Worm (Caenorhabditis elegans) whole organism, midembryonic: ENCODE data around the gene H04D03.7.

ENCODE experiments used
- T22C8.4 ChIP-seq: fragments of 200-800 bp; sonication (Bioruptor generic); IDR thresholded peaks from 2 replicates; pipeline ENCODE4 v1.3.6; 2022; ENCODE audit warnings: missing genetic modification characterization, missing compliant biosample characterization
- cog-1 ChIP-seq: sonication (generic microtip); optimal IDR thresholded peaks from 2 replicates; lab custom pipeline; 2016; ENCODE audit warnings: missing genetic modification characterization, missing compliant biosample characterization
- flt-1 ChIP-seq: fragments of 200-800 bp; sonication (Bioruptor generic); IDR thresholded peaks from 2 replicates; pipeline ENCODE4 v1.3.6; 2022; ENCODE audit warnings: missing genetic modification characterization, missing compliant biosample characterization
- klf-2 ChIP-seq: fragments of 200-800 bp; sonication (Bioruptor generic); conservative IDR thresholded peaks from 2 replicates; pipeline ENCODE4 v1.3.6; 2022; ENCODE audit warnings: missing genetic modification reagents, missing genetic modification characterization, missing compliant biosample characterization
- med-1 ChIP-seq: sonication (generic microtip); optimal IDR thresholded peaks from 2 replicates; lab custom pipeline; 2017; ENCODE audit warnings: missing genetic modification characterization, mild to moderate bottlenecking, missing compliant biosample characterization, antibody characterized with exemption, missing genetic modification reagents; ENCODE audit not compliant: insufficient read depth
- ref-1 ChIP-seq: fragments of 200-800 bp; sonication (Bioruptor generic); conservative IDR thresholded peaks from 2 replicates; pipeline ENCODE4 v1.3.6; 2022; ENCODE audit warnings: missing genetic modification reagents, missing genetic modification characterization, missing compliant biosample characterization
- tab-1 ChIP-seq: fragments of 200-800 bp; sonication (Bioruptor generic); IDR thresholded peaks from 2 replicates; pipeline ENCODE4 v1.3.6; 2022; ENCODE audit warnings: missing genetic modification characterization, missing compliant biosample characterization
- ztf-23 ChIP-seq: fragments of 200-800 bp; sonication (Bioruptor generic); IDR thresholded peaks from 2 replicates; pipeline ENCODE4 v1.3.6; 2022; ENCODE audit warnings: missing genetic modification reagents, missing genetic modification characterization, missing compliant biosample characterization
- ztf-29 ChIP-seq: fragments of 200-800 bp; sonication (Bioruptor generic); IDR thresholded peaks from 2 replicates; pipeline ENCODE4 v1.3.6; 2022; ENCODE audit warnings: missing genetic modification reagents, missing genetic modification characterization, missing compliant biosample characterization

H04D03.7 gene

ce11 chrIII:10435938-10436842 lies 10.4 kb downstream of the H04D03.7 start, which contains the start of the genes smrd-1 and enu-3.1:
smrd-1 (minus strand) TSS chrIII:10435988.
enu-3.1 (plus strand) TSS chrIII:10436276.
- TF ChIP-seq ztf-23 (GFP tag; lab: Robert Waterston, UW) (peak; percentile 84), ztf-29 (GFP tag; lab: Robert Waterston, UW) (peak; percentile 34; the same call in 1 of the 2 replicates), klf-2 (GFP tag; lab: Robert Waterston, UW) (0 out of 2 replicates have a peak, but pooled peaks have one; percentile 33), flt-1 (GFP tag; lab: Robert Waterston, UW) (peak; percentile 72)

DNA sequence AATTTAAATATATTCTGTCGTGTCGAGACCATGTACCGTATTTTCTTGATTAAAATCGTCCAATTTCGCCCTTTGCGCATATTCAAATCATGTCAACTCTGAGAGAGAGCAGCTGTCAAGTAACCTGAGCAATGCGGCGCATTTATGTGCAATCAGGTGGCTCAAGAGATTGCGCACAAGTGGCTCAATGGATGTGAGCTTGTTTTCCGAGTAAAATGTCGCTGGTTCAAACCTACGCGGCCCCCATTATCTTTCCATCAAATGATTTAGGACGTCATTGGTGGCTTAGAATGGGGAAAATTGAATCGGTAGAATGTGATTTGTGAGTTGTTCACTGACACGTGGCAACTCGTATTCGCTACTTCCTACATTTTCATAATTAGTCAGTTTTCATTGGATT lies 14.5 kb downstream of the H04D03.7 start:
- TF ChIP-seq ztf-23 (GFP tag; lab: Robert Waterston, UW) (peak; percentile 71; the same call in 1 of the 2 replicates), cog-1 (tag; lab: Kevin White, UChicago) (peak; percentile 52), ztf-29 (GFP tag; lab: Robert Waterston, UW) (no peak), flt-1 (GFP tag; lab: Robert Waterston, UW) (peak; percentile 83), tab-1 (GFP tag; lab: Robert Waterston, UW) (peak; percentile 79), T22C8.4 (peak; percentile 51; the same call in 1 of the 2 replicates), klf-2 (GFP tag; lab: Robert Waterston, UW) (no peak; the same call in 1 of the 2 replicates), ref-1 (peak; percentile 59; the same call in 1 of the 2 replicates)

- no peak for TF ChIP-seq ztf-23 (GFP tag; lab: Robert Waterston, UW)
- TF ChIP-seq T22C8.4 = no peak
- no peak for TF ChIP-seq med-1 (GFP tag; lab: Kevin White, UChicago)
- no peak for TF ChIP-seq ref-1
- no peak for TF ChIP-seq cog-1 (tag; lab: Kevin White, UChicago)
- TF ChIP-seq ztf-29 (GFP tag; lab: Robert Waterston, UW) = no peak
- TF ChIP-seq klf-2 (GFP tag; lab: Robert Waterston, UW) = no peak
- no peak for TF ChIP-seq tab-1 (GFP tag; lab: Robert Waterston, UW)
- TF ChIP-seq flt-1 (GFP tag; lab: Robert Waterston, UW) = no peak
Observed at ce11 chrIII:10427882-10428281, 18.7 kb downstream of the H04D03.7 start, which contains the start of gene prp-3. prp-3 (minus strand) TSS chrIII:10427982.

DNA sequence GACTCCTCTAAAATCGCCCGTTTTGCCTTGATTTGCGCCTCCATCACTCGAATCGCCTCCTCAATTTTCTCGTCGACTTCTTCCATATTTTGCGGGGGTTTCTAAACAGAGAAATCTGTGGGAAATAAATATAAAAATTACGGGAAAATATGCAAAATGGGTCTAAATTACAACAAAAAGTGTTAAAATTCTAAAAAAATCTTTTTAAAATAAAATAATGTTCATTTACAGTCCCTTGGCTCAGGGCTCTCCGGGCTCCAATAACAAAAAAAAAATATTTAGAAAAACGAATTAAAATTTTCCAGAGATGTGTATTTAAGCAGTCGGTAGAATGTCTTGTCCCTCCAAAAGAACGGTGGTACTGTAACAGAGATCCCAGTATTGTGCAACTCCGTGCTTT lies 22.7 kb downstream of the H04D03.7 start, which contains the start of gene M03C11.6:
M03C11.6 (minus strand) TSS at position 101 of the 400 bp plus-strand sequence.
- TF ChIP-seq ztf-29 (GFP tag; lab: Robert Waterston, UW) (no peak), med-1 (GFP tag; lab: Kevin White, UChicago) (no peak), klf-2 (GFP tag; lab: Robert Waterston, UW) (no peak), ref-1 (no peak), ztf-23 (GFP tag; lab: Robert Waterston, UW) (no peak), cog-1 (tag; lab: Kevin White, UChicago) (no peak), T22C8.4 (no peak), flt-1 (GFP tag; lab: Robert Waterston, UW) (no peak)

- TF ChIP-seq ref-1 (0 out of 2 replicates have a peak, but pooled peaks have one; percentile 22), klf-2 (GFP tag; lab: Robert Waterston, UW) (no peak), flt-1 (GFP tag; lab: Robert Waterston, UW) (no peak)
Observed at ce11 chrIII:10421680-10422079, 24.9 kb downstream of the H04D03.7 start.

ce11 chrIII:10415822-10416221 lies 30.8 kb downstream of the H04D03.7 start, which contains the start of gene ymel-1:
ymel-1 (plus strand) TSS chrIII:10416139.
- TF ChIP-seq tab-1 (GFP tag; lab: Robert Waterston, UW) (no peak), ztf-23 (GFP tag; lab: Robert Waterston, UW) (no peak), ref-1 (no peak), cog-1 (tag; lab: Kevin White, UChicago) (no peak), med-1 (GFP tag; lab: Kevin White, UChicago) (no peak), klf-2 (GFP tag; lab: Robert Waterston, UW) (no peak), flt-1 (GFP tag; lab: Robert Waterston, UW) (no peak), T22C8.4 (no peak), ztf-29 (GFP tag; lab: Robert Waterston, UW) (no peak)

ce11 chrIII:10407198-10407663 lies 39.4 kb downstream of the H04D03.7 start, which contains the start of gene hat-1:
hat-1 (minus strand) TSS chrIII:10407248.
- TF ChIP-seq cog-1 (tag; lab: Kevin White, UChicago) (no peak), T22C8.4 (0 out of 2 replicates have a peak, but pooled peaks have one; percentile 18), ztf-23 (GFP tag; lab: Robert Waterston, UW) (0 out of 2 replicates have a peak, but pooled peaks have one; percentile 41), flt-1 (GFP tag; lab: Robert Waterston, UW) (peak; percentile 64; the same call in 1 of the 2 replicates), klf-2 (GFP tag; lab: Robert Waterston, UW) (no peak), tab-1 (GFP tag; lab: Robert Waterston, UW) (no peak), ztf-29 (GFP tag; lab: Robert Waterston, UW) (peak; percentile 51), ref-1 (no peak), med-1 (GFP tag; lab: Kevin White, UChicago) (no peak)

DNA sequence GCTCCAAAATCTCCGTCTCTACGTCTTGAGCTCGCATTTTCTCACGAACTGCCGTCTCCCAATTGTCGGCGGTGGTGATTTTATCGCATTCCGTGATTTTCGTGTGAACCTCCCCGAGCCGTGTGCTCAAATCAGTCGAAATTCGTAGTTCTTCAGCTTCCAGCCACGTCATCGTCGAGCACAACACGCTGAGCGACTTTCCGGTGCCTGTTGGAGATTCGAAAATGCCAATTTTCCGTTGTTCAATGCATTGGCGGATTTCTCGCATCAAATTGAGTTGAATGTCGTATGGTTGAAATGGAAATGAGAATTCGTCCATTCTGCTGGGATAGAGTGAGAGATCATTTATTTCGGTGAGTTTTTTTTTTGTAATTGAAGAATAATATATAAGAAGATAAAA lies 41.7 kb downstream of the H04D03.7 start, which contains the start of the genes M03C11.3 and chl-1:
M03C11.3 (plus strand) TSS at position 153 of the 400 bp plus-strand sequence.
chl-1 (minus strand) TSS at position 323 of the 400 bp plus-strand sequence.
- no peak for TF ChIP-seq cog-1 (tag; lab: Kevin White, UChicago)
- TF ChIP-seq med-1 (GFP tag; lab: Kevin White, UChicago) = no peak
- no peak for TF ChIP-seq ref-1
- no peak for TF ChIP-seq klf-2 (GFP tag; lab: Robert Waterston, UW)
- TF ChIP-seq T22C8.4 = no peak
- TF ChIP-seq flt-1 (GFP tag; lab: Robert Waterston, UW) = no peak
- no peak for TF ChIP-seq ztf-29 (GFP tag; lab: Robert Waterston, UW)
- TF ChIP-seq ztf-23 (GFP tag; lab: Robert Waterston, UW) = no peak
- TF ChIP-seq tab-1 (GFP tag; lab: Robert Waterston, UW) = no peak
